Fruit fly (Drosophila melanogaster): ENCODE measurements around the gene Faf2.

DNA sequence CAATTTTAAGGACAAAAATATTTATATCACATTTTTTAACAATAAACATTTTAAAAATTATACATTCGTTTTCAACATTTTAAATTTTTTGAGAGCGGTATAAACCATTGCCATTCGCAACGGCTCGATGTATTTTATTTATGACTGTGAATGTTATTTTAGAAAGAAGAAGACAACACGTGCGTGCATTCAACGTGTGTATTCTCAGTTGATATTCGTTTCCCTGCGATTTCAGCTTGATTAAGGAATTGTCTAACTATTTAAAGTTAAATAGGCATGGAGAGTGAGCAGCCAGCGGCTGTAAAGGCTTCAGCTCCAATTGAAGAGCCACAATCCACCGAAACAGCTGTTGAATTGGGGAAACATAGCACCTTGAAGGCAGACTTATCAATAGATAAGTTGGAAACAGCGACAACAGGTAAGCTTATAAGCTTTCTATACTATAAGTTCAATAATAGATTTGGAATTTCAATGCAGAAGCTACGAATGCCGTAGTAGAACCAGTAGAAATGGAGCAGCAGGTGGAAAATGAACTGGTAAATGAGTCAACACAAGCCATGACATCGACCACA is 9.8 kb downstream of the Faf2 start, which contains the start of gene CG10341:
- TF ChIP-seq CG8301 (tag; optimal IDR thresholded peaks at IDR 0.05) (no peak), CG13204 (GFP tag; optimal IDR thresholded peaks at IDR 0.05) (no peak), CG9948 (tag; optimal IDR thresholded peaks at IDR 0.05) (no peak), CG14655 (GFP tag; optimal IDR thresholded peaks at IDR 0.05) (no peak), EcR (GFP tag; optimal IDR thresholded peaks at IDR 0.05) (no peak), D1 (tag; optimal IDR thresholded peaks at IDR 0.05) (no peak), CG17806 (tag; optimal IDR thresholded peaks at IDR 0.05) (no peak), Pif1A (GFP tag; optimal IDR thresholded peaks at IDR 0.05) (no peak), CG8159 (tag; optimal IDR thresholded peaks at IDR 0.05) (no peak)

All from whole organism, pupa.